Worm (Caenorhabditis elegans) whole organism, midembryonic: Measurements from ENCODE around the gene fbxb-48.

ENCODE experiments used
- T22C8.4 ChIP-seq: fragments of 200-800 bp; sonication (Bioruptor generic); IDR thresholded peaks from 2 replicates; pipeline ENCODE4 v1.3.6; 2022; ENCODE audit warnings: missing genetic modification characterization, missing compliant biosample characterization
- cog-1 ChIP-seq: sonication (generic microtip); optimal IDR thresholded peaks from 2 replicates; lab custom pipeline; 2016; ENCODE audit warnings: missing genetic modification characterization, missing compliant biosample characterization
- flt-1 ChIP-seq: fragments of 200-800 bp; sonication (Bioruptor generic); IDR thresholded peaks from 2 replicates; pipeline ENCODE4 v1.3.6; 2022; ENCODE audit warnings: missing genetic modification characterization, missing compliant biosample characterization
- klf-2 ChIP-seq: fragments of 200-800 bp; sonication (Bioruptor generic); conservative IDR thresholded peaks from 2 replicates; pipeline ENCODE4 v1.3.6; 2022; ENCODE audit warnings: missing genetic modification reagents, missing genetic modification characterization, missing compliant biosample characterization
- med-1 ChIP-seq: sonication (generic microtip); optimal IDR thresholded peaks from 2 replicates; lab custom pipeline; 2017; ENCODE audit warnings: missing genetic modification characterization, mild to moderate bottlenecking, missing compliant biosample characterization, antibody characterized with exemption, missing genetic modification reagents; ENCODE audit not compliant: insufficient read depth
- tab-1 ChIP-seq: fragments of 200-800 bp; sonication (Bioruptor generic); IDR thresholded peaks from 2 replicates; pipeline ENCODE4 v1.3.6; 2022; ENCODE audit warnings: missing genetic modification characterization, missing compliant biosample characterization
- ztf-23 ChIP-seq: fragments of 200-800 bp; sonication (Bioruptor generic); IDR thresholded peaks from 2 replicates; pipeline ENCODE4 v1.3.6; 2022; ENCODE audit warnings: missing genetic modification reagents, missing genetic modification characterization, missing compliant biosample characterization
- ztf-29 ChIP-seq: fragments of 200-800 bp; sonication (Bioruptor generic); IDR thresholded peaks from 2 replicates; pipeline ENCODE4 v1.3.6; 2022; ENCODE audit warnings: missing genetic modification reagents, missing genetic modification characterization, missing compliant biosample characterization

ce11 chrII:1761564-1761963, 42.5 kb upstream of the fbxb-48 start, which contains the start of gene F36H5.4:
- no peak for TF ChIP-seq tab-1 (GFP tag; lab: Robert Waterston, UW)
- no peak for TF ChIP-seq cog-1 (tag; lab: Kevin White, UChicago)
- no peak for TF ChIP-seq med-1 (GFP tag; lab: Kevin White, UChicago)
- no peak for TF ChIP-seq flt-1 (GFP tag; lab: Robert Waterston, UW)
- no peak for TF ChIP-seq T22C8.4 (GFP tag; lab: Robert Waterston, UW)
- TF ChIP-seq ztf-29 (GFP tag; lab: Robert Waterston, UW) = no peak
- no peak for TF ChIP-seq klf-2 (GFP tag; lab: Robert Waterston, UW)
- TF ChIP-seq ztf-23 (GFP tag; lab: Robert Waterston, UW) = no peak
